Fruit fly (Drosophila melanogaster): ENCODE measurements around the gene nAChRbeta2.

DNA sequence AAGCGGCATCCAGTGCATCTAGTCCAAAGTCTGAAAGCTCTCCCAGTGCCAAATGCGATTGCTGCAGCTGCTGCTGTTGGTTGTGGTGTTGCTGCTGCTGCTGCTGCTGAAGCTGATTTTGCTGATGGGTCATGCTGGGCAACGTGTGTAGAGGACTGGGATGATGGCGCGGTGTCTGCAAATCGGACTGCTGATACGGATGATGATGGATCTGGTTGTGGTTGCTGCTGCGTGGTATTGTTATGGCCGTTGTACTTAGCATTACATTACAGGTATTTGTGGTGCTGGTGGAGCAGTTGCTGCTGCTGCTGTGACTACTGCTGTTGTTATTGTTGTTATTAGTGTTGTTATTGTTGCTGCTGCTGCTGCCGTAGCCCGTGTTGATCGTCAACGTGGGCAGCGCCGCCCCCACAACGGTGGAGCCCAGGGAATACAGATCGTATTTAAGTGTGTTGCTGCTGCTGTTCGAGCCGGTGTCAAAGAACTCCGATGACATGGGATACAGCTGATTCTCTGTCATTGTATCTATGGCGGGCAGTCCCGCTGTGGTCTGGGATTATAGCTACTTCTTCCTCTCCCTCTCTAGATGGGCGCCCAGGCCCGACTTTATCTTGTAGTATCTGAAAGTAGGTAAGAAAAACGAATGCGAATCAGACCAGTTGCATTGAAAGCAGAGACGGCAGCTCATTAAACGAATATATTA is 47.6 kb upstream of the nAChRbeta2 start:
- no peak for TF ChIP-seq pan (optimal IDR thresholded peaks at IDR 0.05)
- TF ChIP-seq psq (optimal IDR thresholded peaks at IDR 0.05), result no peak
- TF ChIP-seq usp (GFP tag; optimal IDR thresholded peaks at IDR 0.05), result no peak

Measured in whole organism.